Worm (Caenorhabditis elegans) whole organism, late embryonic: ENCODE data around the gene dgk-3.

ENCODE experiments used
- K09A11.1 ChIP-seq: sonication (generic microtip); optimal IDR thresholded peaks from 2 replicates; lab custom pipeline; 2017; ENCODE audit warnings: antibody characterized with exemption, mild to moderate bottlenecking, missing genetic modification characterization, missing compliant biosample characterization; ENCODE audit not compliant: insufficient read depth
- T23F11.4 ChIP-seq: fragments of 200-800 bp; sonication (Bioruptor generic); optimal IDR thresholded peaks from 2 replicates; lab custom pipeline; 2018; ENCODE audit warnings: mild to moderate bottlenecking, missing genetic modification characterization, missing compliant biosample characterization
- Y22D7AL.16 ChIP-seq: sonication (generic microtip); optimal IDR thresholded peaks from 2 replicates; lab custom pipeline; 2016; ENCODE audit warnings: missing genetic modification characterization, missing compliant biosample characterization
- ama-1 ChIP-seq: fragments of 150-350 bp; optimal IDR thresholded peaks from 2 replicates; lab custom pipeline; 2014
- ceh-22 ChIP-seq: sonication (generic microtip); optimal IDR thresholded peaks from 2 replicates; lab custom pipeline; 2017; ENCODE audit warnings: missing biosample characterization, missing genetic modification characterization
- ceh-24 ChIP-seq: sonication (generic microtip); optimal IDR thresholded peaks from 2 replicates; lab custom pipeline; 2016; ENCODE audit warnings: mild to moderate bottlenecking, missing genetic modification characterization, missing compliant biosample characterization
- ceh-31 ChIP-seq: sonication (generic microtip); optimal IDR thresholded peaks from 2 replicates; lab custom pipeline; 2016; ENCODE audit warnings: missing genetic modification characterization, missing compliant biosample characterization
- ceh-45 ChIP-seq: fragments of 200-800 bp; sonication (Bioruptor generic); IDR thresholded peaks from 2 replicates; pipeline ENCODE4 v1.3.6; 2022; ENCODE audit warnings: missing genetic modification reagents, missing genetic modification characterization, missing compliant biosample characterization
- ceh-9 ChIP-seq: sonication (generic microtip); optimal IDR thresholded peaks from 2 replicates; lab custom pipeline; 2016; ENCODE audit warnings: mild to moderate bottlenecking, missing genetic modification characterization, inconsistent platforms, missing compliant biosample characterization
- che-1 ChIP-seq: sonication (generic microtip); optimal IDR thresholded peaks from 2 replicates; lab custom pipeline; 2016; ENCODE audit warnings: mild to moderate bottlenecking, missing genetic modification characterization, missing compliant biosample characterization
- dmd-4 ChIP-seq: sonication (generic microtip); optimal IDR thresholded peaks from 2 replicates; lab custom pipeline; 2016; ENCODE audit warnings: borderline replicate concordance, missing genetic modification characterization, missing compliant biosample characterization
- elt-2 ChIP-seq: sonication (generic microtip); optimal IDR thresholded peaks from 2 replicates; lab custom pipeline; 2016; ENCODE audit warnings: missing genetic modification reagents, missing genetic modification characterization, missing compliant biosample characterization
- ets-4 ChIP-seq: sonication (generic microtip); optimal IDR thresholded peaks from 2 replicates; lab custom pipeline; 2016; ENCODE audit warnings: missing genetic modification characterization, missing compliant biosample characterization
- eyg-1 ChIP-seq: sonication (generic microtip); optimal IDR thresholded peaks from 2 replicates; lab custom pipeline; 2016; ENCODE audit warnings: missing genotype, missing genetic modification characterization, missing compliant biosample characterization
- fax-1 ChIP-seq: sonication (generic microtip); optimal IDR thresholded peaks from 2 replicates; lab custom pipeline; 2016; ENCODE audit warnings: missing genotype, missing genetic modification characterization, missing compliant biosample characterization
- fkh-10 ChIP-seq: fragments of 150-350 bp; optimal IDR thresholded peaks from 2 replicates; lab custom pipeline; 2014; ENCODE audit warnings: missing biosample characterization, missing genetic modification reagents, missing genetic modification characterization
- gmeb-2 ChIP-seq: sonication (generic microtip); optimal IDR thresholded peaks from 2 replicates; lab custom pipeline; 2016; ENCODE audit warnings: missing genetic modification characterization, inconsistent platforms, missing compliant biosample characterization
- hlh-13 ChIP-seq: fragments of 200-800 bp; sonication (Bioruptor generic); optimal IDR thresholded peaks from 2 replicates; lab custom pipeline; 2018; ENCODE audit warnings: mild to moderate bottlenecking, missing genetic modification characterization, missing compliant biosample characterization
- lin-11 ChIP-seq: fragments of 200-800 bp; sonication (Bioruptor generic); optimal IDR thresholded peaks from 2 replicates; lab custom pipeline; 2018; ENCODE audit warnings: mild to moderate bottlenecking, missing genetic modification characterization, missing compliant biosample characterization
- madf-2 ChIP-seq: sonication (generic microtip); optimal IDR thresholded peaks from 2 replicates; lab custom pipeline; 2017; ENCODE audit warnings: missing genetic modification characterization, missing compliant biosample characterization
- mec-3 ChIP-seq: sonication (generic microtip); optimal IDR thresholded peaks from 2 replicates; lab custom pipeline; 2016; ENCODE audit warnings: borderline replicate concordance, missing genetic modification characterization, missing compliant biosample characterization
- nfya-1 ChIP-seq: sonication (generic microtip); optimal IDR thresholded peaks from 2 replicates; lab custom pipeline; 2017; ENCODE audit warnings: missing genetic modification characterization, mild to moderate bottlenecking, missing compliant biosample characterization, antibody characterized with exemption, moderate library complexity
- nhr-11 ChIP-seq: fragments of 150-350 bp; optimal IDR thresholded peaks from 2 replicates; lab custom pipeline; 2014; ENCODE audit warnings: missing biosample characterization, missing genetic modification characterization
- nhr-232 ChIP-seq: sonication (generic microtip); optimal IDR thresholded peaks from 2 replicates; lab custom pipeline; 2016; ENCODE audit warnings: missing genetic modification characterization, missing compliant biosample characterization
- odd-2 ChIP-seq: sonication (generic microtip); optimal IDR thresholded peaks from 2 replicates; lab custom pipeline; 2017; ENCODE audit warnings: antibody characterized with exemption, mild to moderate bottlenecking, missing genetic modification characterization, missing compliant biosample characterization
- pag-3 ChIP-seq: sonication (generic microtip); optimal IDR thresholded peaks from 2 replicates; lab custom pipeline; 2016; ENCODE audit warnings: missing compliant biosample characterization, missing genetic modification characterization, borderline replicate concordance
- pha-4 ChIP-seq: fragments of 150-350 bp; optimal IDR thresholded peaks from 2 replicates; lab custom pipeline; 2018; ENCODE audit warnings: missing biosample characterization, missing genetic modification reagents, missing genetic modification characterization
- ref-2 ChIP-seq: sonication (generic microtip); optimal IDR thresholded peaks from 2 replicates; lab custom pipeline; 2016; ENCODE audit warnings: missing genetic modification characterization, missing compliant biosample characterization
- sdc-2 ChIP-seq: sonication (generic microtip); optimal IDR thresholded peaks from 2 replicates; lab custom pipeline; 2016; ENCODE audit warnings: missing genotype, missing genetic modification characterization, missing compliant biosample characterization
- sox-2 ChIP-seq: fragments of 200-800 bp; sonication (Bioruptor generic); IDR thresholded peaks from 2 replicates; pipeline ENCODE4 v1.3.6; 2022; ENCODE audit warnings: missing genetic modification reagents, missing genetic modification characterization, missing compliant biosample characterization
- syd-9 ChIP-seq: sonication (generic microtip); optimal IDR thresholded peaks from 2 replicates; lab custom pipeline; 2016; ENCODE audit warnings: mild to moderate bottlenecking, missing genetic modification characterization, moderate library complexity, missing compliant biosample characterization
- tbx-2 ChIP-seq: sonication (generic microtip); optimal IDR thresholded peaks from 2 replicates; lab custom pipeline; 2016; ENCODE audit warnings: missing genetic modification characterization, missing compliant biosample characterization
- ttx-3 ChIP-seq: sonication (generic microtip); optimal IDR thresholded peaks from 2 replicates; lab custom pipeline; 2016; ENCODE audit warnings: missing genetic modification reagents, missing genetic modification characterization, missing compliant biosample characterization
- unc-3 ChIP-seq, 2 experiments: fragments of 200-800 bp in 1 of 2; sonication (Bioruptor generic) in 1 of 2; sonication (generic microtip) in 1 of 2; conservative IDR thresholded peaks in 1 of 2; optimal IDR thresholded peaks in 1 of 2; 2 replicates each; pipeline versions ENCODE4 v1.3.6 to Lab custom; 2016 to 2022; ENCODE audit warnings: missing compliant biosample characterization in 2 of 2, missing genetic modification characterization in 2 of 2, missing genetic modification reagents in 1 of 2
- unc-42 ChIP-seq: sonication (generic microtip); optimal IDR thresholded peaks from 2 replicates; lab custom pipeline; 2016; ENCODE audit warnings: missing genotype, missing genetic modification characterization, missing compliant biosample characterization
- unc-55 ChIP-seq: sonication (generic microtip); optimal IDR thresholded peaks from 2 replicates; lab custom pipeline; 2017; ENCODE audit warnings: missing biosample characterization, missing genetic modification reagents, missing genetic modification characterization
- ztf-16 ChIP-seq: sonication (generic microtip); optimal IDR thresholded peaks from 2 replicates; lab custom pipeline; 2017; ENCODE audit warnings: missing genetic modification characterization, missing compliant biosample characterization

dgk-3 gene

DNA sequence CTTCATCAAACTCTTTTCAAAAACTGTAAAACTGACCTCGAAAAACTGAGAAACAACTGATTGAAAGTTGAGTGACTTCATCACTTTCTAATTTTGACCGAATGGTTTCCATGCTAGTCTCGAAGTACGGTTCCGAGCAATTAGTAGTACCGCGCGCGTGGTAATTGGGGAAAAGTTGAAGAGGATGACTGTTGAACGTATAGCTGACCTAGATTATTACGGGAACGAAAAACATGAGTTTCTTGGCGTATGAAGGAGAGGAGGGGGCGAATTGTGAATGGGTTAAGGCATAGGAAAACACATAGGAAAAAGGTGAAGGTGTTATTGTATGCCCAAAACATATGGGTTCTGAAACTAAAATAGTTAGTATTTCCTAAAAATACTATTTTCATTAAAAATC, 1.3 kb upstream of the dgk-3 start, which contains the start of gene ptr-9:
Gene ptr-9, minus strand, starts transcription at position 101 of the 400 bp plus-strand sequence.
- TF ChIP-seq unc-42 (tag; lab: Kevin White, UChicago) (no peak), madf-2 (tag; lab: Kevin White, UChicago) (no peak), nfya-1 (tag; lab: Kevin White, UChicago) (no peak), ets-4 (no peak), lin-11 (tag; lab: Kevin White, UChicago) (no peak), ref-2 (tag; lab: Kevin White, UChicago) (no peak), nhr-11 (tag; lab: Kevin White, UChicago) (no peak), elt-2 (tag; lab: Kevin White, UChicago) (no peak), dmd-4 (tag; lab: Kevin White, UChicago) (no peak), fkh-10 (no peak), gmeb-2 (tag; lab: Kevin White, UChicago) (no peak), sox-2 (no peak), syd-9 (tag; lab: Kevin White, UChicago) (no peak), ttx-3 (no peak), ceh-45 (GFP tag; lab: Robert Waterston, UW) (no peak), mec-3 (tag; lab: Kevin White, UChicago) (no peak), ama-1 (lab: Kevin White, UChicago) (no peak)

DNA sequence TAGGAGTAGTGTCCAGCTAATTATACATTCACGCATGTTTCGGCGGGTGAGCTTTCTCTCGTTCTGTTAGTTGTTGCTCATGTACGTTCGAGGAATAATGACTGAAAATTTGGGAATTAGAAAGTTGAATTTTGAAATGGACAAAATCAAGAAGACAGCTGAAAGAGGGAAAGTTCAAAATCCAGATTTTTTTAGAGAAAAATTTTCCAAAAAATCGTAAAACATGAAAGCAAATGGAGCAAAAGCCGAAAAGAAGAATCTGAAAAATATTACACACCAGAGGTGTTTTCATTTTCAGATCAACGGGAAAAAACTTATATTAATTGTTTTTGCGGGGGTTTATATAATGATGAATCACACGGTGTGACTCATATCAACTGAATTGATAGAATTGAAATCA, 9.8 kb downstream of the dgk-3 start, which contains the start of gene ina-1:
Gene ina-1, minus strand, starts transcription at position 101 of the 400 bp plus-strand sequence.
- no peak for TF ChIP-seq che-1 (tag; lab: Kevin White, UChicago)
- no peak for TF ChIP-seq ttx-3
- TF ChIP-seq hlh-13, result no peak
- TF ChIP-seq ztf-16 (tag; lab: Kevin White, UChicago), result no peak
- no peak for TF ChIP-seq ceh-31 (tag; lab: Kevin White, UChicago)
- no peak for TF ChIP-seq unc-3 (GFP tag; conservative IDR thresholded peaks at IDR 0.05; lab: Robert Waterston, UW)
- TF ChIP-seq unc-3 (tag; optimal IDR thresholded peaks at IDR 0.05; lab: Kevin White, UChicago), result no peak
- no peak for TF ChIP-seq lin-11 (tag; lab: Kevin White, UChicago)
- no peak for TF ChIP-seq fax-1 (tag; lab: Kevin White, UChicago)
- no peak for TF ChIP-seq tbx-2 (tag; lab: Kevin White, UChicago)
- no peak for TF ChIP-seq madf-2 (tag; lab: Kevin White, UChicago)
- no peak for TF ChIP-seq odd-2 (tag; lab: Kevin White, UChicago)
- no peak for TF ChIP-seq nhr-11 (tag; lab: Kevin White, UChicago)
- no peak for TF ChIP-seq T23F11.4 (GFP tag; lab: Kevin White, UChicago)
- no peak for TF ChIP-seq eyg-1 (tag; lab: Kevin White, UChicago)

- TF ChIP-seq T23F11.4 (GFP tag; lab: Kevin White, UChicago), result no peak
- no peak for TF ChIP-seq ceh-45 (GFP tag; lab: Robert Waterston, UW)
- no peak for TF ChIP-seq ceh-22 (tag; lab: Kevin White, UChicago)
- no peak for TF ChIP-seq elt-2 (tag; lab: Kevin White, UChicago)
Measured at ce11 chrIII:9173239-9173638, 10.4 kb downstream of the dgk-3 start.

DNA sequence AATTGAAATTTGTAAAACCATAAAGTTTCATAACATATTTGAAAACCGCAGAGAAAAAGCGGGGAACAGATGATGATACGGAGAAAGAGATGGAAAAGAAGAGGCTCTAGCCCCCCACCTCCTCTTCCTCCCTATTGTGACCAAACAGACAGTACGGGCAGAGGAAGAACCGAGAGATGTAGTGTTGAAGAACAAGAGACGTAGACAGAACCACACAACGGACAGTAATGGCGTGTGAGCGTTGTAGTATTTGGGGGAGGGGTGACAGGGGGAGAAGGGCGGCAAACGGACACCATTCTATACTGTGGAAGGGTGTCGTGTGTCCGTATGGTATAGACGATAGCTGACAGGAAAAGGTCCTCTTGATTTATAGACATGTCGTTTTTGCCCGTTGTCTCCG, 13.1 kb downstream of the dgk-3 start:
- TF ChIP-seq ceh-9 (tag; lab: Kevin White, UChicago) (no peak), mec-3 (tag; lab: Kevin White, UChicago) (no peak), syd-9 (tag; lab: Kevin White, UChicago) (peak; percentile 22)

ce11 chrIII:9177874-9178273, 15.0 kb downstream of the dgk-3 start:
- TF ChIP-seq ref-2 (tag; lab: Kevin White, UChicago) (no peak), unc-55 (peak; percentile 44)
- TF ChIP-seq, all 69 proteins: peak for 1

ce11 chrIII:9181246-9181645, 18.4 kb downstream of the dgk-3 start, which contains the start of gene tax-4:
Gene tax-4, plus strand, starts transcription at chrIII:9181546.
- no peak for TF ChIP-seq pha-4
- TF ChIP-seq sdc-2 (tag; lab: Kevin White, UChicago), result no peak
- no peak for TF ChIP-seq nhr-11 (tag; lab: Kevin White, UChicago)
- TF ChIP-seq ceh-24, result no peak
- no peak for TF ChIP-seq K09A11.1
- TF ChIP-seq nhr-232 (tag; lab: Kevin White, UChicago), result no peak
- TF ChIP-seq pag-3 (tag; lab: Kevin White, UChicago), result no peak
- no peak for TF ChIP-seq che-1 (tag; lab: Kevin White, UChicago)
- TF ChIP-seq madf-2 (tag; lab: Kevin White, UChicago), result no peak
- no peak for TF ChIP-seq fkh-10
- TF ChIP-seq Y22D7AL.16, result no peak
- TF ChIP-seq ceh-45 (GFP tag; lab: Robert Waterston, UW), result no peak
- no peak for TF ChIP-seq unc-55
- no peak for TF ChIP-seq T23F11.4 (GFP tag; lab: Kevin White, UChicago)
- no peak for TF ChIP-seq mec-3 (tag; lab: Kevin White, UChicago)
- no peak for TF ChIP-seq gmeb-2 (tag; lab: Kevin White, UChicago)
